Fruit fly (Drosophila melanogaster) whole organism, embryonic: Measurements from ENCODE around the gene CG31800.
A peak's percentile ranks its signal among the peaks of the same experiment; 100 is the strongest.

ENCODE experiments used
- ATbp ChIP-seq: fragments of 200-800 bp; sonication (Bioruptor generic); optimal IDR thresholded peaks from 2 replicates; lab custom pipeline; 2017; ENCODE audit warnings: missing biosample characterization, mild to moderate bottlenecking, missing genetic modification characterization, missing genetic modification reagents
- Bteb2 ChIP-seq: fragments of 200-800 bp; sonication (Bioruptor generic); optimal IDR thresholded peaks from 2 replicates; lab custom pipeline; 2016; ENCODE audit warnings: missing biosample characterization, missing genetic modification characterization
- CG10431 ChIP-seq: fragments of 200-800 bp; sonication (Bioruptor generic); optimal IDR thresholded peaks from 3 replicates; lab custom pipeline; 2018; ENCODE audit warnings: missing biosample characterization, mild to moderate bottlenecking, missing genetic modification characterization
- CG11085 ChIP-seq: fragments of 200-800 bp; sonication (Bioruptor generic); IDR thresholded peaks from 2 replicates; pipeline ENCODE4 v1.3.6; 2022; ENCODE audit warnings: missing biosample characterization, missing genetic modification characterization
- CG11398 ChIP-seq: fragments of 200-800 bp; sonication (Bioruptor generic); optimal IDR thresholded peaks from 2 replicates; lab custom pipeline; 2016; ENCODE audit warnings: missing biosample characterization, missing genetic modification characterization
- CG11456 ChIP-seq: fragments of 200-800 bp; sonication (Bioruptor generic); IDR thresholded peaks from 3 replicates; pipeline ENCODE4 v1.3.6; 2022; ENCODE audit warnings: missing biosample characterization, missing genetic modification characterization
- CG12236 ChIP-seq: fragments of 200-800 bp; sonication (Bioruptor generic); optimal IDR thresholded peaks from 2 replicates; lab custom pipeline; 2016; ENCODE audit warnings: missing biosample characterization, missing genetic modification characterization
- CG12744 ChIP-seq: fragments of 200-800 bp; sonication (Bioruptor generic); optimal IDR thresholded peaks from 2 replicates; lab custom pipeline; 2016; ENCODE audit warnings: missing biosample characterization, missing genetic modification characterization
- CG15011 ChIP-seq: fragments of 200-800 bp; sonication (Bioruptor generic); optimal IDR thresholded peaks from 3 replicates; lab custom pipeline; 2018; ENCODE audit warnings: missing biosample characterization, mild to moderate bottlenecking, missing genetic modification characterization
- CG15269 ChIP-seq: fragments of 200-800 bp; sonication (Bioruptor generic); optimal IDR thresholded peaks from 2 replicates; lab custom pipeline; 2018; ENCODE audit warnings: missing biosample characterization, mild to moderate bottlenecking, missing genetic modification characterization, moderate library complexity
- CG1602 ChIP-seq: fragments of 200-800 bp; sonication (Bioruptor generic); optimal IDR thresholded peaks from 3 replicates; lab custom pipeline; 2016; ENCODE audit warnings: missing biosample characterization, missing genetic modification characterization
- CG16813 ChIP-seq: fragments of 200-800 bp; sonication (Bioruptor generic); IDR thresholded peaks from 3 replicates; pipeline ENCODE4 v1.3.6; 2022; ENCODE audit warnings: missing biosample characterization, missing genetic modification characterization; ENCODE audit not compliant: partially characterized antibody
- CG17829 ChIP-seq: fragments of 200-800 bp; optimal IDR thresholded peaks from 2 replicates; lab custom pipeline; 2019; ENCODE audit warnings: missing biosample characterization, mild to moderate bottlenecking, missing genetic modification characterization, moderate library complexity
- CG18619 ChIP-seq: fragments of 200-800 bp; sonication (Bioruptor generic); optimal IDR thresholded peaks from 3 replicates; lab custom pipeline; 2017; ENCODE audit warnings: missing biosample characterization, mild to moderate bottlenecking, missing genetic modification characterization
- CG7987 ChIP-seq: fragments of 200-800 bp; sonication (Bioruptor generic); optimal IDR thresholded peaks from 2 replicates; lab custom pipeline; 2018; ENCODE audit warnings: missing biosample characterization, mild to moderate bottlenecking, missing genetic modification characterization, moderate library complexity
- CG9215 ChIP-seq: fragments of 200-800 bp; sonication (Bioruptor generic); IDR thresholded peaks from 2 replicates; pipeline ENCODE4 v1.3.6; 2022; ENCODE audit warnings: missing biosample characterization, missing genetic modification characterization
- CG9437 ChIP-seq: fragments of 200-800 bp; sonication (Bioruptor generic); optimal IDR thresholded peaks from 2 replicates; lab custom pipeline; 2018; ENCODE audit warnings: missing biosample characterization, mild to moderate bottlenecking, missing genetic modification characterization
- Deaf1 ChIP-seq: fragments of 200-800 bp; optimal IDR thresholded peaks from 3 replicates; lab custom pipeline; 2019; ENCODE audit warnings: missing biosample characterization, mild to moderate bottlenecking, missing genetic modification characterization, moderate library complexity
- Dek ChIP-seq: fragments of 200-800 bp; sonication (Bioruptor generic); optimal IDR thresholded peaks from 3 replicates; lab custom pipeline; 2019; ENCODE audit warnings: missing biosample characterization, mild to moderate bottlenecking, missing genetic modification characterization, moderate library complexity
- Dp ChIP-seq: fragments of 200-800 bp; sonication (Bioruptor generic); optimal IDR thresholded peaks from 2 replicates; lab custom pipeline; 2018; ENCODE audit warnings: missing biosample characterization, mild to moderate bottlenecking, missing genetic modification characterization, moderate library complexity
- ERR ChIP-seq: fragments of 200-800 bp; sonication (Bioruptor generic); optimal IDR thresholded peaks from 2 replicates; lab custom pipeline; 2016; ENCODE audit warnings: missing biosample characterization, missing genetic modification characterization
- Gsc ChIP-seq: fragments of 200-800 bp; sonication (Bioruptor generic); IDR thresholded peaks from 2 replicates; pipeline ENCODE4 v1.3.6; 2022; ENCODE audit warnings: missing biosample characterization, missing genetic modification characterization
- H2.0 ChIP-seq: fragments of 200-800 bp; sonication (Bioruptor generic); IDR thresholded peaks from 2 replicates; pipeline ENCODE4 v1.3.6; 2022; ENCODE audit warnings: missing biosample characterization, missing genetic modification characterization
- HHEX ChIP-seq: fragments of 200-800 bp; sonication (Bioruptor generic); optimal IDR thresholded peaks from 3 replicates; lab custom pipeline; 2017; ENCODE audit warnings: missing biosample characterization, mild to moderate bottlenecking, missing genetic modification characterization, missing genetic modification reagents
- Lhr ChIP-seq: fragments of 200-800 bp; sonication (Bioruptor generic); optimal IDR thresholded peaks from 3 replicates; lab custom pipeline; 2017; ENCODE audit warnings: mild to moderate bottlenecking, missing biosample characterization, missing genetic modification reagents, missing genetic modification characterization
- Lim3 ChIP-seq: fragments of 200-800 bp; sonication (Bioruptor generic); IDR thresholded peaks from 2 replicates; pipeline ENCODE4 v1.3.6; 2022; ENCODE audit warnings: missing biosample characterization, missing genetic modification characterization
- MBD-R2 ChIP-seq: fragments of 200-800 bp; sonication (Bioruptor generic); IDR thresholded peaks from 2 replicates; pipeline ENCODE4 v1.3.6; 2022; ENCODE audit warnings: missing biosample characterization, missing genetic modification characterization
- Med ChIP-seq: fragments of 200-800 bp; sonication (Bioruptor generic); peaks from one replicate; lab custom pipeline; 2016; ENCODE audit warnings: missing biosample characterization, missing genetic modification characterization, mild to moderate bottlenecking, inconsistent platforms, moderate library complexity
- NC2β ChIP-seq: fragments of 200-800 bp; sonication (Bioruptor generic); optimal IDR thresholded peaks from 2 replicates; lab custom pipeline; 2016; ENCODE audit warnings: missing biosample characterization, missing genetic modification characterization
- NfI ChIP-seq: fragments of 200-800 bp; sonication (Bioruptor generic); optimal IDR thresholded peaks from 3 replicates; lab custom pipeline; 2018; ENCODE audit warnings: missing biosample characterization, mild to moderate bottlenecking, missing genetic modification characterization, moderate library complexity
- Rfx ChIP-seq: fragments of 200-800 bp; sonication (Bioruptor generic); IDR thresholded peaks from 2 replicates; pipeline ENCODE4 v1.3.6; 2022; ENCODE audit warnings: missing biosample characterization, missing genetic modification characterization
- Rx ChIP-seq: fragments of 200-800 bp; sonication (Bioruptor generic); IDR thresholded peaks from 2 replicates; pipeline ENCODE4 v1.3.6; 2022; ENCODE audit warnings: missing biosample characterization, missing genetic modification characterization
- Ssrp ChIP-seq: fragments of 200-800 bp; sonication (Bioruptor generic); optimal IDR thresholded peaks from 2 replicates; lab custom pipeline; 2018; ENCODE audit warnings: missing biosample characterization, mild to moderate bottlenecking, missing genetic modification characterization, moderate library complexity
- Trl ChIP-seq, 3 experiments: fragments of >200 bp in 2 of 3; fragments of 200-800 bp in 1 of 3; sonication (Bioruptor generic) in 1 of 3; optimal IDR thresholded peaks; 2 replicates in 1 of 3; 3 replicates in 2 of 3; lab custom pipeline; 2016 to 2017; ENCODE audit warnings: missing biosample characterization in 1 of 3, missing genetic modification characterization in 1 of 3
- Usf ChIP-seq: fragments of 200-800 bp; sonication (Bioruptor generic); optimal IDR thresholded peaks from 2 replicates; lab custom pipeline; 2017; ENCODE audit warnings: missing genotype, missing biosample characterization, missing genetic modification characterization
- abd-A ChIP-seq: fragments of 200-800 bp; sonication (Bioruptor generic); optimal IDR thresholded peaks from 3 replicates; lab custom pipeline; 2019; ENCODE audit warnings: missing biosample characterization, mild to moderate bottlenecking, missing genetic modification characterization, moderate library complexity
- ato ChIP-seq: fragments of 200-800 bp; sonication (Bioruptor generic); IDR thresholded peaks from 2 replicates; pipeline ENCODE4 v1.3.6; 2022; ENCODE audit warnings: missing biosample characterization, missing genetic modification characterization; ENCODE audit not compliant: partially characterized antibody
- cas ChIP-seq: fragments of 200-800 bp; sonication (Bioruptor generic); IDR thresholded peaks from 2 replicates; pipeline ENCODE4 v1.3.6; 2022; ENCODE audit warnings: missing biosample characterization, missing genetic modification characterization
- chn ChIP-seq: fragments of 200-800 bp; sonication (Bioruptor generic); optimal IDR thresholded peaks from 2 replicates; lab custom pipeline; 2016; ENCODE audit warnings: missing biosample characterization, missing genetic modification characterization
- croc ChIP-seq: fragments of 200-800 bp; sonication (Bioruptor generic); conservative IDR thresholded peaks from 3 replicates; pipeline ENCODE4 v1.3.6; 2022; ENCODE audit warnings: missing biosample characterization, missing genetic modification characterization
- crol ChIP-seq: fragments of 200-800 bp; sonication (Bioruptor generic); IDR thresholded peaks from 2 replicates; pipeline ENCODE4 v1.3.6; 2022; ENCODE audit warnings: missing biosample characterization, missing genetic modification characterization
- crp ChIP-seq, 2 experiments: fragments of 200-800 bp; sonication (Bioruptor generic); optimal IDR thresholded peaks; 2 replicates in 1 of 2; 3 replicates in 1 of 2; lab custom pipeline; 2017; ENCODE audit warnings: missing biosample characterization in 2 of 2, missing genetic modification characterization in 2 of 2, mild to moderate bottlenecking in 1 of 2, moderate library complexity in 1 of 2
- exex ChIP-seq: fragments of 200-800 bp; sonication (Bioruptor generic); optimal IDR thresholded peaks from 4 replicates; lab custom pipeline; 2018; ENCODE audit warnings: missing biosample characterization, mild to moderate bottlenecking, missing genetic modification characterization, moderate library complexity
- gfzf ChIP-seq: fragments of 200-800 bp; sonication (Bioruptor generic); optimal IDR thresholded peaks from 2 replicates; lab custom pipeline; 2016; ENCODE audit warnings: missing biosample characterization, mild to moderate bottlenecking, missing genetic modification characterization, moderate library complexity
- grau ChIP-seq: fragments of 200-800 bp; optimal IDR thresholded peaks from 3 replicates; lab custom pipeline; 2019; ENCODE audit warnings: missing biosample characterization, mild to moderate bottlenecking, missing genetic modification characterization, moderate library complexity
- row ChIP-seq: fragments of 200-800 bp; sonication (Bioruptor generic); IDR thresholded peaks from 3 replicates; pipeline ENCODE4 v1.3.6; 2022; ENCODE audit warnings: missing biosample characterization, missing genetic modification characterization
- ssp ChIP-seq: fragments of 200-800 bp; sonication (Bioruptor generic); IDR thresholded peaks from 2 replicates; pipeline ENCODE4 v1.3.6; 2022; ENCODE audit warnings: missing biosample characterization, missing genetic modification characterization
- tap ChIP-seq: fragments of 200-800 bp; optimal IDR thresholded peaks from 3 replicates; lab custom pipeline; 2019; ENCODE audit warnings: missing biosample characterization, mild to moderate bottlenecking, missing genetic modification characterization, moderate library complexity
- zen2 ChIP-seq: fragments of 200-800 bp; sonication (Bioruptor generic); IDR thresholded peaks from 3 replicates; pipeline ENCODE4 v1.3.6; 2022; ENCODE audit warnings: missing biosample characterization, missing genetic modification characterization; ENCODE audit not compliant: partially characterized antibody

CG31800 gene

dm6 chr2L:19033288-19033687, 1.1 kb downstream of the CG31800 start, which contains the start of gene hook (continued):
- TF ChIP-seq H2.0 (GFP tag; lab: Robert Waterston, UW) (no peak), NfI (no peak), row (GFP tag; lab: Robert Waterston, UW) (peak; percentile 49; the same call in 2 of the 3 replicates), CG15269 (no peak), chn (GFP tag; lab: Kevin White, UChicago) (no peak), gfzf (GFP tag; lab: Kevin White, UChicago) (no peak), CG7987 (GFP tag; lab: Kevin White, UChicago) (no peak), ATbp (GFP tag; lab: Kevin White, UChicago) (no peak), Dp (GFP tag; lab: Kevin White, UChicago) (no peak), Usf (GFP tag; lab: Kevin White, UChicago) (no peak), crp (GFP tag; optimal IDR thresholded peaks at IDR 0.05; lab: Kevin White, UChicago) (peak in 1 of 2 experiments; percentile 76), Gsc (GFP tag; lab: Robert Waterston, UW) (no peak), Bteb2 (no peak), Dek (tag; lab: Kevin White, UChicago) (no peak), MBD-R2 (GFP tag; lab: Robert Waterston, UW) (peak; percentile 68), CG11456 (GFP tag; lab: Robert Waterston, UW) (no peak), CG11398 (GFP tag; lab: Kevin White, UChicago) (no peak), Lim3 (GFP tag; lab: Robert Waterston, UW) (no peak), Med (GFP tag; lab: Kevin White, UChicago) (peak; percentile 40)

- TF ChIP-seq CG16813 (GFP tag; lab: Robert Waterston, UW): no peak
- TF ChIP-seq HHEX: no peak
- no peak for TF ChIP-seq Lhr (GFP tag; lab: Kevin White, UChicago)
- no peak for TF ChIP-seq Trl (optimal IDR thresholded peaks at IDR 0.05; lab: Kevin White, UChicago)
- no peak for TF ChIP-seq Trl (GFP tag; optimal IDR thresholded peaks at IDR 0.05; lab: Kevin White, UChicago)
- no peak for TF ChIP-seq tap
- no peak for TF ChIP-seq croc (GFP tag; lab: Robert Waterston, UW)
- TF ChIP-seq ssp (GFP tag; lab: Robert Waterston, UW): no peak
- no peak for TF ChIP-seq Ssrp
- no peak for TF ChIP-seq CG17829 (tag; lab: Kevin White, UChicago)
- no peak for TF ChIP-seq Rx
- TF ChIP-seq CG12236 (GFP tag; lab: Kevin White, UChicago): no peak
- no peak for TF ChIP-seq zen2 (GFP tag; lab: Robert Waterston, UW)
- TF ChIP-seq CG9215: no peak
- no peak for TF ChIP-seq CG1602
- TF ChIP-seq Med (GFP tag; lab: Kevin White, UChicago): peak; percentile 78
- no peak for TF ChIP-seq ERR (GFP tag; lab: Kevin White, UChicago)
- TF ChIP-seq CG12744 (GFP tag; lab: Kevin White, UChicago): no peak
- TF ChIP-seq CG11085 (GFP tag; lab: Robert Waterston, UW): no peak
- TF ChIP-seq CG9437 (GFP tag; lab: Kevin White, UChicago): no peak
- no peak for TF ChIP-seq exex (tag; lab: Kevin White, UChicago)
- no peak for TF ChIP-seq Dp (GFP tag; lab: Kevin White, UChicago)
- no peak for TF ChIP-seq CG18619 (GFP tag; lab: Kevin White, UChicago)
- TF ChIP-seq crol (GFP tag; lab: Robert Waterston, UW): peak; percentile 63
- no peak for TF ChIP-seq CG15011
- no peak for TF ChIP-seq ato (GFP tag; lab: Robert Waterston, UW)
- TF ChIP-seq Deaf1 (tag; lab: Kevin White, UChicago): peak; percentile 95
- TF ChIP-seq cas (GFP tag; lab: Robert Waterston, UW): no peak
- no peak for TF ChIP-seq Rfx (GFP tag; lab: Robert Waterston, UW)
- TF ChIP-seq grau (tag; lab: Kevin White, UChicago): no peak
- no peak for TF ChIP-seq NC2β (GFP tag; lab: Kevin White, UChicago)
- TF ChIP-seq abd-A (tag; lab: Kevin White, UChicago): peak; percentile 99
- TF ChIP-seq CG10431 (GFP tag; lab: Kevin White, UChicago): no peak
Measured at dm6 chr2L:19027246-19027886, 7.0 kb downstream of the CG31800 start, which contains the start of gene Sidpn. Gene Sidpn (plus strand): TSS chr2L:19027710.
